Worm (Caenorhabditis elegans): ENCODE data around the gene ZK896.1.

ce11 chrIV:12833698-12834416 is 41.3 kb downstream of the ZK896.1 start:
- TF ChIP-seq elt-4 (tag; optimal IDR thresholded peaks at IDR 0.05) (no peak), K02D7.2 (tag; optimal IDR thresholded peaks at IDR 0.05) (no peak), ref-2 (tag; optimal IDR thresholded peaks at IDR 0.05) (no peak)
